Worm (Caenorhabditis elegans): Measurements from ENCODE around the gene F07G11.1.

DNA sequence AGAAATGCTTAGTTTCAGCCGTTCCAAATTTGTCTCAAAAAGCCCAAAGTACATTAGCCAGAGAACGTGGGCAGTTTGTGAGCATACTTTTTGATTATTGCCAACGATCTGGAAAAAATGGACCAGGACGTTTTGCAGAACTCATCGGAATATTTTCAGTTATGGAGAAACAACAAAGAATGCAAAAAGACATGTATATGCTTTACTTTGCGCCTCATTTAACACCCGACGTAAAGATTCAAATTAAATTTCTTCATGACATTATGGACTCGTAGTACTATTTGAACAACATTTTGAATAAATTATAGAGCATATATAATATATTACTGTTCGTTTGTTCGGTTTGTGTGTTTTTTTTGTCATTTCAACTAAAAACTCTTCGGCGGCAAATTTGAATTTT, 36.3 kb downstream of the F07G11.1 start, which contains the start of gene srh-244:
- TF ChIP-seq snpc-4 (tag; optimal IDR thresholded peaks at IDR 0.05) (no peak), mep-1 (tag; optimal IDR thresholded peaks at IDR 0.05) (no peak)

Data from whole organism, L4 larva.